Fruit fly (Drosophila melanogaster) whole organism, embryonic: ENCODE results near the gene dock.

Source experiments
- Abd-B ChIP-seq: fragments of 200-800 bp; sonication (Bioruptor generic); optimal IDR thresholded peaks from 2 replicates; lab custom pipeline; 2018; ENCODE audit warnings: missing biosample characterization, mild to moderate bottlenecking, missing genetic modification characterization, moderate library complexity
- Awh ChIP-seq: fragments of 200-800 bp; sonication (Bioruptor generic); IDR thresholded peaks from 2 replicates; pipeline ENCODE4, ENCODE4 v1.3.6; 2022; ENCODE audit warnings: missing biosample characterization, missing genetic modification characterization
- Bgb ChIP-seq: fragments of 200-800 bp; sonication (Bioruptor generic); IDR thresholded peaks from 2 replicates; pipeline ENCODE4 v1.3.6; 2022; ENCODE audit warnings: missing biosample characterization, missing genetic modification characterization; ENCODE audit not compliant: partially characterized antibody
- CG10147 ChIP-seq: fragments of 200-800 bp; sonication (Bioruptor generic); optimal IDR thresholded peaks from 2 replicates; lab custom pipeline; 2019; ENCODE audit warnings: missing biosample characterization, mild to moderate bottlenecking, missing genetic modification characterization, moderate library complexity
- CG10565 ChIP-seq: fragments of 200-800 bp; sonication (Bioruptor generic); optimal IDR thresholded peaks from 3 replicates; lab custom pipeline; 2016; ENCODE audit warnings: missing biosample characterization, mild to moderate bottlenecking, missing genetic modification characterization
- CG10654 ChIP-seq: fragments of 200-800 bp; sonication (Bioruptor generic); optimal IDR thresholded peaks from 2 replicates; lab custom pipeline; 2016; ENCODE audit warnings: missing biosample characterization, missing genetic modification characterization
- CG11398 ChIP-seq: fragments of 200-800 bp; sonication (Bioruptor generic); optimal IDR thresholded peaks from 2 replicates; lab custom pipeline; 2016; ENCODE audit warnings: missing biosample characterization, missing genetic modification characterization
- CG12299 ChIP-seq: fragments of 200-800 bp; sonication (Bioruptor generic); optimal IDR thresholded peaks from 2 replicates; lab custom pipeline; 2018; ENCODE audit warnings: missing biosample characterization, mild to moderate bottlenecking, missing genetic modification characterization
- CG1233 ChIP-seq: fragments of 200-800 bp; sonication (Bioruptor generic); optimal IDR thresholded peaks from 4 replicates; lab custom pipeline; 2018; ENCODE audit warnings: missing biosample characterization, mild to moderate bottlenecking, missing genetic modification characterization
- CG12942 ChIP-seq: fragments of 200-800 bp; sonication (Bioruptor generic); optimal IDR thresholded peaks from 3 replicates; lab custom pipeline; 2016; ENCODE audit warnings: missing biosample characterization, missing genetic modification characterization
- CG13287 ChIP-seq: fragments of 200-800 bp; sonication (Bioruptor generic); IDR thresholded peaks from 2 replicates; pipeline ENCODE4 v1.3.6; 2022; ENCODE audit warnings: missing biosample characterization, missing genetic modification characterization; ENCODE audit not compliant: partially characterized antibody
- CG14014 ChIP-seq: fragments of 200-800 bp; sonication (Bioruptor generic); IDR thresholded peaks from 2 replicates; pipeline ENCODE4 v1.3.6; 2022; ENCODE audit warnings: missing biosample characterization, missing genetic modification characterization
- CG14441 ChIP-seq: fragments of 200-800 bp; sonication (Bioruptor generic); IDR thresholded peaks from 2 replicates; pipeline ENCODE4 v1.3.6; 2022; ENCODE audit warnings: missing biosample characterization, missing genetic modification characterization
- CG14965 ChIP-seq: fragments of 200-800 bp; sonication (Bioruptor generic); optimal IDR thresholded peaks from 2 replicates; lab custom pipeline; 2016; ENCODE audit warnings: missing biosample characterization, missing genetic modification characterization, borderline replicate concordance
- CG15269 ChIP-seq: fragments of 200-800 bp; sonication (Bioruptor generic); optimal IDR thresholded peaks from 2 replicates; lab custom pipeline; 2018; ENCODE audit warnings: missing biosample characterization, mild to moderate bottlenecking, missing genetic modification characterization, moderate library complexity
- CG17359 ChIP-seq: fragments of 200-800 bp; sonication (Bioruptor generic); optimal IDR thresholded peaks from 3 replicates; lab custom pipeline; 2018; ENCODE audit warnings: missing biosample characterization, mild to moderate bottlenecking, missing genetic modification characterization, moderate library complexity
- CG3163 ChIP-seq: fragments of 200-800 bp; sonication (Bioruptor generic); optimal IDR thresholded peaks from 3 replicates; lab custom pipeline; 2016; ENCODE audit warnings: missing biosample characterization, missing genetic modification characterization
- CG3281 ChIP-seq: fragments of 200-800 bp; sonication (Bioruptor generic); optimal IDR thresholded peaks from 3 replicates; lab custom pipeline; 2017; ENCODE audit warnings: missing biosample characterization, mild to moderate bottlenecking, missing genetic modification characterization
- CG43689 ChIP-seq: fragments of 200-800 bp; sonication (Bioruptor generic); IDR thresholded peaks from 2 replicates; pipeline ENCODE4 v1.3.6; 2022; ENCODE audit warnings: missing biosample characterization, missing genetic modification characterization
- CG6689 ChIP-seq: fragments of 200-800 bp; sonication (Bioruptor generic); IDR thresholded peaks from 2 replicates; pipeline ENCODE4 v1.3.6; 2022; ENCODE audit warnings: missing biosample characterization, missing genetic modification characterization
- CG8388 ChIP-seq: fragments of 200-800 bp; sonication (Bioruptor generic); optimal IDR thresholded peaks from 2 replicates; lab custom pipeline; 2019; ENCODE audit warnings: missing biosample characterization, mild to moderate bottlenecking, missing genetic modification characterization, moderate library complexity
- CG8944 ChIP-seq: fragments of 200-800 bp; sonication (Bioruptor generic); optimal IDR thresholded peaks from 3 replicates; lab custom pipeline; 2016; ENCODE audit warnings: missing biosample characterization, missing genetic modification characterization
- Chrac-16 ChIP-seq: fragments of 200-800 bp; sonication (Bioruptor generic); optimal IDR thresholded peaks from 3 replicates; lab custom pipeline; 2016; ENCODE audit warnings: missing biosample characterization, missing genetic modification characterization
- Dbx ChIP-seq: fragments of 200-800 bp; sonication (Bioruptor generic); IDR thresholded peaks from 3 replicates; pipeline ENCODE4 v1.3.6; 2022; ENCODE audit warnings: missing biosample characterization, missing genetic modification characterization
- Dfd ChIP-seq, 2 experiments: fragments of >200 bp; optimal IDR thresholded peaks; 2 replicates each; lab custom pipeline; 2017; ENCODE audit warnings: missing biosample characterization in 2 of 2, missing genetic modification characterization in 2 of 2
- Dref ChIP-seq: fragments of 200-800 bp; sonication (Bioruptor generic); IDR thresholded peaks from 2 replicates; pipeline ENCODE4 v1.3.6; 2022; ENCODE audit warnings: missing biosample characterization, missing genetic modification characterization
- MTF-1 ChIP-seq: fragments of 200-800 bp; sonication (Bioruptor generic); optimal IDR thresholded peaks from 2 replicates; lab custom pipeline; 2018; ENCODE audit warnings: missing biosample characterization, mild to moderate bottlenecking, missing genetic modification characterization, borderline replicate concordance
- Mes4 ChIP-seq: fragments of 200-800 bp; sonication (Bioruptor generic); optimal IDR thresholded peaks from 2 replicates; lab custom pipeline; 2016; ENCODE audit warnings: missing biosample characterization, missing genetic modification characterization
- NC2β ChIP-seq: fragments of 200-800 bp; sonication (Bioruptor generic); optimal IDR thresholded peaks from 2 replicates; lab custom pipeline; 2016; ENCODE audit warnings: missing biosample characterization, missing genetic modification characterization
- NFAT ChIP-seq: fragments of 200-800 bp; sonication (Bioruptor generic); IDR thresholded peaks from 2 replicates; pipeline ENCODE4 v1.3.6; 2022; ENCODE audit warnings: missing biosample characterization, missing genetic modification characterization
- PHDP ChIP-seq: fragments of 200-800 bp; sonication (Bioruptor generic); optimal IDR thresholded peaks from 3 replicates; lab custom pipeline; 2018; ENCODE audit warnings: missing biosample characterization, mild to moderate bottlenecking, missing genetic modification characterization, moderate library complexity
- Rfx ChIP-seq: fragments of 200-800 bp; sonication (Bioruptor generic); IDR thresholded peaks from 2 replicates; pipeline ENCODE4 v1.3.6; 2022; ENCODE audit warnings: missing biosample characterization, missing genetic modification characterization
- Rx ChIP-seq: fragments of 200-800 bp; sonication (Bioruptor generic); IDR thresholded peaks from 2 replicates; pipeline ENCODE4 v1.3.6; 2022; ENCODE audit warnings: missing biosample characterization, missing genetic modification characterization
- Scr ChIP-seq: fragments of 200-800 bp; sonication (Bioruptor generic); IDR thresholded peaks from 2 replicates; pipeline ENCODE4 v1.3.6; 2022; ENCODE audit warnings: missing biosample characterization, missing genetic modification characterization; ENCODE audit not compliant: partially characterized antibody
- Ssrp ChIP-seq: fragments of 200-800 bp; sonication (Bioruptor generic); optimal IDR thresholded peaks from 2 replicates; lab custom pipeline; 2018; ENCODE audit warnings: missing biosample characterization, mild to moderate bottlenecking, missing genetic modification characterization, moderate library complexity
- Taf1 ChIP-seq: fragments of 200-800 bp; sonication (Bioruptor generic); IDR thresholded peaks from 2 replicates; pipeline ENCODE4 v1.3.6; 2022; ENCODE audit warnings: missing biosample characterization, missing genetic modification characterization
- Trl ChIP-seq, 3 experiments: fragments of >200 bp in 2 of 3; fragments of 200-800 bp in 1 of 3; sonication (Bioruptor generic) in 1 of 3; optimal IDR thresholded peaks; 2 replicates in 1 of 3; 3 replicates in 2 of 3; lab custom pipeline; 2016 to 2017; ENCODE audit warnings: missing biosample characterization in 1 of 3, missing genetic modification characterization in 1 of 3
- ash1 ChIP-seq: fragments of 200-800 bp; sonication (Bioruptor generic); optimal IDR thresholded peaks from 2 replicates; lab custom pipeline; 2018; ENCODE audit warnings: missing biosample characterization, mild to moderate bottlenecking, missing genetic modification characterization
- chn ChIP-seq: fragments of 200-800 bp; sonication (Bioruptor generic); optimal IDR thresholded peaks from 2 replicates; lab custom pipeline; 2016; ENCODE audit warnings: missing biosample characterization, missing genetic modification characterization
- da ChIP-seq: fragments of 200-800 bp; sonication (Bioruptor generic); optimal IDR thresholded peaks from 2 replicates; lab custom pipeline; 2016; ENCODE audit warnings: missing biosample characterization, missing genetic modification characterization
- dm ChIP-seq: fragments of 200-800 bp; sonication (Bioruptor generic); optimal IDR thresholded peaks from 3 replicates; lab custom pipeline; 2016; ENCODE audit warnings: missing biosample characterization, missing genetic modification characterization
- dysf ChIP-seq: fragments of 200-800 bp; sonication (Bioruptor generic); IDR thresholded peaks from 3 replicates; pipeline ENCODE4 v1.3.6; 2022; ENCODE audit warnings: missing biosample characterization, missing genetic modification characterization
- gem ChIP-seq: fragments of 200-800 bp; sonication (Bioruptor generic); optimal IDR thresholded peaks from 2 replicates; lab custom pipeline; 2019; ENCODE audit warnings: missing biosample characterization, mild to moderate bottlenecking, missing genetic modification characterization, moderate library complexity
- gsb ChIP-seq: fragments of 200-800 bp; sonication (Bioruptor generic); IDR thresholded peaks from 2 replicates; pipeline ENCODE4 v1.3.6; 2022; ENCODE audit warnings: missing biosample characterization, missing genetic modification characterization
- inv ChIP-seq: fragments of 200-800 bp; sonication (Bioruptor generic); IDR thresholded peaks from 2 replicates; pipeline ENCODE4 v1.3.6; 2022; ENCODE audit warnings: missing biosample characterization, missing genetic modification characterization; ENCODE audit not compliant: partially characterized antibody
- jing ChIP-seq: fragments of 200-800 bp; sonication (Bioruptor generic); optimal IDR thresholded peaks from 2 replicates; lab custom pipeline; 2018; ENCODE audit warnings: missing biosample characterization, mild to moderate bottlenecking, missing genetic modification characterization
- lab ChIP-seq: fragments of 200-800 bp; sonication (Bioruptor generic); optimal IDR thresholded peaks from 3 replicates; lab custom pipeline; 2017; ENCODE audit warnings: missing biosample characterization, missing genetic modification characterization, mild to moderate bottlenecking, moderate library complexity, missing genetic modification reagents
- lov ChIP-seq, 2 experiments: fragments of 200-800 bp in 1 of 2; fragments of >200 bp in 1 of 2; sonication (Bioruptor generic) in 1 of 2; IDR thresholded peaks in 1 of 2; optimal IDR thresholded peaks in 1 of 2; 2 replicates in 1 of 2; 3 replicates in 1 of 2; pipeline versions ENCODE4 v1.3.6 to Lab custom; 2017 to 2022; ENCODE audit warnings: missing biosample characterization in 1 of 2, missing genetic modification characterization in 1 of 2
- nerfin-1 ChIP-seq: fragments of 200-800 bp; sonication (Bioruptor generic); optimal IDR thresholded peaks from 3 replicates; lab custom pipeline; 2019; ENCODE audit warnings: missing biosample characterization, mild to moderate bottlenecking, missing genetic modification characterization, moderate library complexity
- sob ChIP-seq: fragments of 200-800 bp; sonication (Bioruptor generic); IDR thresholded peaks from 2 replicates; pipeline ENCODE4 v1.3.6; 2022; ENCODE audit warnings: missing biosample characterization, missing genetic modification characterization

Gene dock

DNA sequence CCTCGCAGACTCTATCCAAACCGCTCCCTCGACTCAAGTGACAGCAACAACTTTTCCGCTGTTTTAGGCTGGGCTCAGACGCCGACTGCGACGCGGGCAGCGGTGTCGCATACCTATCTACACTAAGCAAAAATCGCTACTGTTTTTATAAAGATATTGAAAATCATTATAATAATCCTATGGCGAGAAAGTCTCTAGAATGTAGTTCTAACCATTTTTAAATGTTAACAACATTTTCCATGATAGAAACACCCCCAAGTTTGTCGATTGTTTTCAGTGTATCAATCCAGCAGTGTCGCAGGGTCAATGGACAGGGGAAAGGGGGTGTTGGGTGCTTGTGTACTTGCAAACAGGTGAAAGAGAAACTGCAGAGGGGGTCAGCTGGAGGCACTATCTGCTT, 40.1 kb downstream of the dock start (continued):
- peak; percentile 93 for TF ChIP-seq MTF-1 (GFP tag; lab: Kevin White, UChicago)
- peak; percentile 84 for TF ChIP-seq CG11398 (GFP tag; lab: Kevin White, UChicago)
- peak; percentile 97 for TF ChIP-seq CG14441
- TF ChIP-seq Dfd (GFP tag; optimal IDR thresholded peaks at IDR 0.05; lab: Kevin White, UChicago), result peak in 1 of 2 experiments; percentile 4
- TF ChIP-seq Trl (optimal IDR thresholded peaks at IDR 0.05; lab: Kevin White, UChicago), result no peak
- TF ChIP-seq Trl (GFP tag; optimal IDR thresholded peaks at IDR 0.05; lab: Kevin White, UChicago), result peak; percentile 96
- no peak for TF ChIP-seq Bgb (GFP tag; lab: Robert Waterston, UW)
- TF ChIP-seq CG14965 (GFP tag; lab: Kevin White, UChicago), result peak; percentile 72
- TF ChIP-seq CG10565 (GFP tag; lab: Kevin White, UChicago), result peak; percentile 84
- peak; percentile 96 for TF ChIP-seq Chrac-16 (GFP tag; lab: Kevin White, UChicago)
- peak; percentile 95 for TF ChIP-seq PHDP (tag; lab: Kevin White, UChicago)
- peak; percentile 90 for TF ChIP-seq CG12299 (tag; lab: Kevin White, UChicago)
- TF ChIP-seq gem (tag; lab: Kevin White, UChicago), result peak; percentile 97
- no peak for TF ChIP-seq inv (GFP tag; lab: Robert Waterston, UW)
- peak; percentile 98 for TF ChIP-seq Rfx (GFP tag; lab: Robert Waterston, UW)
- TF ChIP-seq Awh (GFP tag; lab: Robert Waterston, UW), result peak; percentile 94
- TF ChIP-seq dm, result peak; percentile 87
- peak; percentile 92 for TF ChIP-seq ash1
- no peak for TF ChIP-seq lov (optimal IDR thresholded peaks at IDR 0.05; lab: Kevin White, UChicago)
- TF ChIP-seq lov (GFP tag; IDR thresholded peaks at IDR 0.05; lab: Robert Waterston, UW), result peak; percentile 97
- no peak for TF ChIP-seq Scr (GFP tag; lab: Robert Waterston, UW)
- peak; percentile 95 for TF ChIP-seq CG6689 (GFP tag; lab: Robert Waterston, UW)
- peak; percentile 96 for TF ChIP-seq NC2β (GFP tag; lab: Kevin White, UChicago)
- peak; percentile 70 for TF ChIP-seq CG3163
- TF ChIP-seq lab, result peak; percentile 98
- peak; percentile 92 for TF ChIP-seq Mes4 (GFP tag; lab: Kevin White, UChicago)
- peak; percentile 84 for TF ChIP-seq Taf1 (GFP tag; lab: Robert Waterston, UW)
- peak; percentile 96 for TF ChIP-seq Rx (GFP tag; lab: Robert Waterston, UW)
- peak; percentile 94 for TF ChIP-seq jing (GFP tag; lab: Kevin White, UChicago)
- TF ChIP-seq gsb (GFP tag; lab: Robert Waterston, UW), result peak; percentile 95
- peak; percentile 82 for TF ChIP-seq da (GFP tag; lab: Kevin White, UChicago)
- TF ChIP-seq CG13287 (GFP tag; lab: Robert Waterston, UW), result no peak
- peak; percentile 95 for TF ChIP-seq NFAT
- peak; percentile 97 for TF ChIP-seq chn (GFP tag; lab: Kevin White, UChicago)
- TF ChIP-seq CG12942 (GFP tag; lab: Kevin White, UChicago), result peak; percentile 94
- peak; percentile 95 for TF ChIP-seq Ssrp (tag; lab: Kevin White, UChicago)
- peak; percentile 88 for TF ChIP-seq Abd-B (GFP tag; lab: Kevin White, UChicago)
- peak; percentile 94 for TF ChIP-seq CG8944 (GFP tag; lab: Kevin White, UChicago)
- TF ChIP-seq nerfin-1, result peak; percentile 92
- TF ChIP-seq sob, result peak; percentile 97
- peak; percentile 97 for TF ChIP-seq dysf (GFP tag; lab: Robert Waterston, UW)
- peak; percentile 95 for TF ChIP-seq CG8388 (GFP tag; lab: Kevin White, UChicago)
- TF ChIP-seq Dbx (GFP tag; lab: Robert Waterston, UW), result peak; percentile 97
- peak; percentile 96 for TF ChIP-seq CG1233 (GFP tag; lab: Kevin White, UChicago)
- TF ChIP-seq CG17359 (tag; lab: Kevin White, UChicago), result peak; percentile 98
- peak; percentile 34; the same call in 1 of the 2 replicates for TF ChIP-seq Dref
- peak; percentile 96 for TF ChIP-seq CG15269 (tag; lab: Kevin White, UChicago)
- TF ChIP-seq CG3281 (GFP tag; lab: Kevin White, UChicago), result peak; percentile 95
- peak; percentile 92 for TF ChIP-seq CG10147 (GFP tag; lab: Kevin White, UChicago)
- peak; percentile 94 for TF ChIP-seq CG10654
- peak; percentile 97 for TF ChIP-seq CG14014 (GFP tag; lab: Robert Waterston, UW)
- peak; percentile 91 for TF ChIP-seq CG43689 (GFP tag; lab: Robert Waterston, UW)
